Fruit fly (Drosophila melanogaster): Measurements from ENCODE around the gene Pi4KIIalpha.

Pi4KIIalpha gene

dm6 chr3R:5568590-5568989, 5.1 kb upstream of the Pi4KIIalpha start, which contains the start of the genes CG2931 and Rheb (continued):
- TF ChIP-seq CG3919 (GFP tag; optimal IDR thresholded peaks at IDR 0.05), result peak; percentile 40
- TF ChIP-seq Eip78C (GFP tag), result peak; percentile 87
- no peak for TF ChIP-seq net (GFP tag; optimal IDR thresholded peaks at IDR 0.05)
- peak; percentile 25 for TF ChIP-seq achi (GFP tag; optimal IDR thresholded peaks at IDR 0.05)
- TF ChIP-seq CG6163 (GFP tag; IDR thresholded peaks at IDR 0.05), result no peak
- TF ChIP-seq CG11294 (GFP tag; IDR thresholded peaks at IDR 0.05), result no peak
- 0 out of 2 replicates have a peak, but pooled peaks have one; percentile 42 for TF ChIP-seq CG15336 (GFP tag; IDR thresholded peaks at IDR 0.05)
- peak; percentile 42 for TF ChIP-seq vri (GFP tag; optimal IDR thresholded peaks at IDR 0.05)
- TF ChIP-seq Blimp-1 (GFP tag; optimal IDR thresholded peaks at IDR 0.05), result no peak
- TF ChIP-seq CG3032 (tag; optimal IDR thresholded peaks at IDR 0.05), result peak; percentile 67
- TF ChIP-seq CG10631 (GFP tag; optimal IDR thresholded peaks at IDR 0.05), result no peak
- no peak for TF ChIP-seq fd85E (GFP tag; optimal IDR thresholded peaks at IDR 0.05)
- TF ChIP-seq CG11762 (GFP tag; optimal IDR thresholded peaks at IDR 0.05; ENCODE audit: insufficient read depth), result peak; percentile 2
- TF ChIP-seq fkh (GFP tag; optimal IDR thresholded peaks at IDR 0.05), result peak; percentile 53
- no peak for TF ChIP-seq fd59A (GFP tag; optimal IDR thresholded peaks at IDR 0.05)
- TF ChIP-seq CG6808 (GFP tag; optimal IDR thresholded peaks at IDR 0.05), result no peak
- TF ChIP-seq Ets21C (GFP tag; optimal IDR thresholded peaks at IDR 0.05), result no peak
- no peak for TF ChIP-seq Met (GFP tag; optimal IDR thresholded peaks at IDR 0.05)
- TF ChIP-seq salr (GFP tag; optimal IDR thresholded peaks at IDR 0.05), result no peak
- no peak for TF ChIP-seq CG6276 (GFP tag; optimal IDR thresholded peaks at IDR 0.05)
- no peak for TF ChIP-seq spab (GFP tag; optimal IDR thresholded peaks at IDR 0.05)
- TF ChIP-seq Eip93F (GFP tag; optimal IDR thresholded peaks at IDR 0.05), result peak; percentile 67
- peak; percentile 40 for TF ChIP-seq Sox15 (GFP tag; optimal IDR thresholded peaks at IDR 0.05)
- peak; percentile 30; the same call in 1 of the 3 replicates for TF ChIP-seq CG8119 (GFP tag; IDR thresholded peaks at IDR 0.05)

- no peak for TF ChIP-seq Hr39 (GFP tag; optimal IDR thresholded peaks at IDR 0.05)
- no peak for TF ChIP-seq CG34406 (GFP tag; optimal IDR thresholded peaks at IDR 0.05)
- TF ChIP-seq esn (GFP tag; optimal IDR thresholded peaks at IDR 0.05), result peak; percentile 65
- TF ChIP-seq spab (GFP tag; optimal IDR thresholded peaks at IDR 0.05), result no peak
- peak; percentile 80 for TF ChIP-seq svp (GFP tag)
- TF ChIP-seq Eip78C (GFP tag), result peak; percentile 63
- TF ChIP-seq Eip93F (GFP tag; optimal IDR thresholded peaks at IDR 0.05), result no peak
- TF ChIP-seq CG8119 (GFP tag; IDR thresholded peaks at IDR 0.05), result peak; percentile 87
- TF ChIP-seq CG11294 (GFP tag; IDR thresholded peaks at IDR 0.05), result peak; percentile 82
- peak; percentile 61 for TF ChIP-seq Lpt (GFP tag; optimal IDR thresholded peaks at IDR 0.05)
- TF ChIP-seq fd59A (GFP tag; optimal IDR thresholded peaks at IDR 0.05), result no peak
- TF ChIP-seq Hr4 (GFP tag; optimal IDR thresholded peaks at IDR 0.05), result peak; percentile 90
- no peak for TF ChIP-seq CG10669 (GFP tag; optimal IDR thresholded peaks at IDR 0.05)
- TF ChIP-seq Met (GFP tag; optimal IDR thresholded peaks at IDR 0.05), result no peak
- peak; percentile 93 for TF ChIP-seq eg (GFP tag; IDR thresholded peaks at IDR 0.05)
- TF ChIP-seq CG32006 (GFP tag; optimal IDR thresholded peaks at IDR 0.05), result no peak
- TF ChIP-seq achi (GFP tag; optimal IDR thresholded peaks at IDR 0.05), result no peak
- TF ChIP-seq dac (GFP tag; optimal IDR thresholded peaks at IDR 0.05), result peak; percentile 55
- no peak for TF ChIP-seq ss (GFP tag; optimal IDR thresholded peaks at IDR 0.05)
- TF ChIP-seq CG8319 (GFP tag; optimal IDR thresholded peaks at IDR 0.05), result no peak
- TF ChIP-seq CG7368 (GFP tag; optimal IDR thresholded peaks at IDR 0.05), result no peak
- TF ChIP-seq Sox102F (GFP tag; optimal IDR thresholded peaks at IDR 0.05), result no peak
- no peak for TF ChIP-seq CG6808 (GFP tag; optimal IDR thresholded peaks at IDR 0.05)
- TF ChIP-seq vri (GFP tag; optimal IDR thresholded peaks at IDR 0.05), result peak; percentile 87
- no peak for TF ChIP-seq CG6792 (GFP tag; optimal IDR thresholded peaks at IDR 0.05)
- TF ChIP-seq Sox15 (GFP tag; optimal IDR thresholded peaks at IDR 0.05), result no peak
- no peak for TF ChIP-seq CG1621 (tag; optimal IDR thresholded peaks at IDR 0.05)
- TF ChIP-seq CG6854 (GFP tag; optimal IDR thresholded peaks at IDR 0.05), result no peak
- no peak for TF ChIP-seq fkh (GFP tag; optimal IDR thresholded peaks at IDR 0.05)
- TF ChIP-seq lz (GFP tag; optimal IDR thresholded peaks at IDR 0.05), result peak; percentile 47
- TF ChIP-seq Hr38 (GFP tag; optimal IDR thresholded peaks at IDR 0.05), result no peak
- no peak for TF ChIP-seq CG3919 (GFP tag; optimal IDR thresholded peaks at IDR 0.05)
- no peak for TF ChIP-seq CG3032 (tag; optimal IDR thresholded peaks at IDR 0.05)
- TF ChIP-seq CG31627 (GFP tag; optimal IDR thresholded peaks at IDR 0.05), result peak; percentile 31
- no peak for TF ChIP-seq topi (GFP tag; optimal IDR thresholded peaks at IDR 0.05)
- no peak for TF ChIP-seq Smox (GFP tag; optimal IDR thresholded peaks at IDR 0.05)
- no peak for TF ChIP-seq dsx (GFP tag; optimal IDR thresholded peaks at IDR 0.05; ENCODE audit: poor library complexity, severe bottlenecking)
- TF ChIP-seq CG4318 (GFP tag; optimal IDR thresholded peaks at IDR 0.05), result no peak
- no peak for TF ChIP-seq acj6 (GFP tag; optimal IDR thresholded peaks at IDR 0.05)
These were observed 2.2 kb upstream of the Pi4KIIalpha start for dm6 chr3R:5565623-5566022.

All from whole organism, prepupa.